Worm (Caenorhabditis elegans): ENCODE results near the gene pqn-65.

Gene pqn-65

DNA sequence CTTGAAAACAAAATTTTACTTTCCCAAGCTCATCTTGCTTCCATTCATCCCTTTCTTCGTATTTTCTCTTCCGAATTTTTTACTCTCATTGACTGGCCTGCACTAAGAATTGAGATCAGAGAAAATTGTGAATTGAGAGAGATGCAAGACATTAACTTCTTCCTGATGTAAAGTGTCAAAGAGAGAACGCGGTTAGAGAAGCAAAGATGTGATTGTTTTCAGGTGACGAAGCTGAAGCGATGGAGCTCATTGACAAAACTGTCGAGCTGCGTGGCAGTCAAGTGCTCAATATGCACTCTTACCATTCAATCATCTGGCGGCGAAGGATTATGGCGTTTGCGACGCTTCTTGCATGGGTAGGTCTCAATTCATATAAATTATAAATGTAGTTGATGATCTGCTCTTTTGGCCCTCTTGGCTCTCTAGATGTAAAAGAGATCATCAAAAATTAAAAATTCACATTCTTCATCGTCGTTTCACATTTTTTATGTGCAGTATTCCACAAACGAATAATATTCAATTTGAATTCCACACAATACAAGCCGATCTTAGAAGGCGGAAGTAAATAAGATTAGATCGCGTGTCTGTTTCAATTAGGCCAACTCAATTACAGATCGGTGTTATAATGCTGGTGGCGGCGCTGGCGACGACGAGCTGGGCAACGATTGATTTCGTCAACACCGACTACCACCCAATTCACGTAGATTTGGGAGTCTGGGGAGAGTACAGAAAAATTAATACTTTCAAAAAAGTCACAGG is 9.6 kb upstream of the pqn-65 start:
- TF ChIP-seq F57C9.4 (tag; optimal IDR thresholded peaks at IDR 0.05) (no peak), Y56A3A.18 (GFP tag; IDR thresholded peaks at IDR 0.05) (no peak), let-526 (GFP tag; IDR thresholded peaks at IDR 0.05) (no peak), dpff-1 (tag; optimal IDR thresholded peaks at IDR 0.05) (no peak)

DNA sequence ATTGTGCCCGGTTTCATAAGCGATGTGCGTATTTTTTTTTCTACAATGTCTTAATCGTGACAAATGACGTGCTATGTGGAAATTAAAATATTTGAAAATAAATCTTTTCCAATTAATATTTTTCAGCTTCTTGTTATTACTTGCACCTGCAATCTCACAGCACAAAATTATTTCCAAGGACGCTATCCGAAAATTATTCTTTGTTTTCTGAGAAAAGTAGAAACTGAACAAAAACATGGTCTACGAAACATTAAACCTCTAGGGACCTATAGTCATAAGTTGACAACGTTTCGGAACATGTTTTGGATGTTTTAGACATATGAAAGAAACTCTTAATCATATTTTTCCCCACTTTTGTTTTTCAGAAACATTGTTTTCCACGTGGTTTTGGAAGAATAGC is 8.9 kb upstream of the pqn-65 start:
- TF ChIP-seq snpc-3.4 (tag; optimal IDR thresholded peaks at IDR 0.05): no peak
- TF ChIP-seq mel-28 (tag; optimal IDR thresholded peaks at IDR 0.05; ENCODE audit: borderline replicate concordance): no peak
- TF ChIP-seq attf-6 (GFP tag; IDR thresholded peaks at IDR 0.05): no peak
- no peak for TF ChIP-seq nhr-90 (tag; optimal IDR thresholded peaks at IDR 0.05)
- TF ChIP-seq B0035.1 (tag; optimal IDR thresholded peaks at IDR 0.05): no peak

DNA sequence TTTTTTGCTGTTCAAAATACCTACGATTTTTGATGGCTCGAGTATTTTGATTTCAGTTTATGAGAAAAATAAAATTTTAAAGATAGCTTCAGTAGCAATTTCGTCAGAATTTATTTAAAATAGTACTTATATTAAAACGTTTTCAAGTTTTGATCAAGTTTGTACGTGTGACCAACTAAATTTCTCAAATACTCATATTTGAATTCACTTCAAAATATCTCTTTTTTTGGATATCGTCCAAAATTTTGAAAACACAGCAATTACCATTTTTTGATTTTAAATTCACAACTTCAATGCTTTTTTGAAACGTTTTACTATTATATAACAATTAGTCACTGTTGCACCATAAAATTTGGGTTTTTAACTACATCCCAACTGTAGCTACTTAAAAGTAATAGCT is 7.5 kb upstream of the pqn-65 start:
- no peak for TF ChIP-seq ceh-91 (GFP tag; IDR thresholded peaks at IDR 0.05)
- no peak for TF ChIP-seq F52B5.7 (tag; optimal IDR thresholded peaks at IDR 0.05)
- TF ChIP-seq attf-5 (GFP tag; optimal IDR thresholded peaks at IDR 0.05): no peak

DNA sequence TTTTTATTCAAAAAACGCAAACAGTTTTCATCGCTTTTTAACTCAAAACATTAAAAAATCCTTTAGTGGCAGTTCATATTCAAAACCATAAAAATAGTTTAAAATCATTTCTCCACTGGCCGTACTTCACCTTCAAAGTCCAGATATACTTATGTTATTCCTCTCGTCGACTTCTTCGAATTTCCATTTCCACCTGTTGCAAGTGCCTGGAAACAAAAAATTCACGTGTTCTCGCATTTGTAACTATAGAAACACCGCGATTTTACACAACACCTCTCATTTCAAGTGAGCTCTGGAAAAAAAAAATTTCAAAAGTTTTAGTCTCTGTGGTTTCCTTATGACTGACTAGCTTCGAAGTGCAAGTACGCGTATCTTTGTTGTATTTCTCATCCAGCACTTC is 5.6 kb upstream of the pqn-65 start:
- no peak for TF ChIP-seq F37B4.10 (GFP tag; IDR thresholded peaks at IDR 0.05)
- TF ChIP-seq lin-35 (GFP tag; optimal IDR thresholded peaks at IDR 0.05): no peak
- TF ChIP-seq attf-3 (GFP tag; conservative IDR thresholded peaks at IDR 0.05): no peak
- TF ChIP-seq hmg-1.2 (GFP tag; IDR thresholded peaks at IDR 0.05): no peak
- TF ChIP-seq F22D6.2 (tag; optimal IDR thresholded peaks at IDR 0.05): no peak
- TF ChIP-seq lin-54 (GFP tag; optimal IDR thresholded peaks at IDR 0.05): no peak
- TF ChIP-seq lin-26 (GFP tag; IDR thresholded peaks at IDR 0.05): no peak
- no peak for TF ChIP-seq B0336.3 (GFP tag; IDR thresholded peaks at IDR 0.05)
- TF ChIP-seq hsf-1 (GFP tag; IDR thresholded peaks at IDR 0.05): no peak
- no peak for TF ChIP-seq F57A8.1 (GFP tag; optimal IDR thresholded peaks at IDR 0.05)
- TF ChIP-seq let-526 (GFP tag; IDR thresholded peaks at IDR 0.05): no peak

DNA sequence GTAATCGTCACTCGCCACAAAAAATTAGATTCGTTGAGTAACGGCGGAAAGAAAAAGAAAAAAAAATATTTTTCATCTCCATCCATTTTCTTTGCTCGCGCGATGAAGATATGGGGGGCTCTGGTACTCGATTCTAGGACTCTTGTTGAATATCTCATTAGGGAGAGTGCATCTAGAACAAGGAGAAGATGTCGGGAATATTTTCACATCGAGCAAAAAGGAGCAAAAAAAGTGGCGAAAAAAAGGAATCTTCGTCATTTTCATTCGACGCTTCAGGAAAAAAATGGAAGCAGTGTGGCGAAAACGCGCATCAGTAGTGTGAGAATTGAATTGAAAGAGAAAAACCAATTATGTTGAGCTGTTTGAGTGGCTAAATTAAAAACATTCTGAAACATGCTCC is 4.3 kb upstream of the pqn-65 start:
- TF ChIP-seq F49E8.2 (tag; optimal IDR thresholded peaks at IDR 0.05; ENCODE audit: insufficient read depth): no peak
- no peak for TF ChIP-seq ceh-27 (GFP tag; optimal IDR thresholded peaks at IDR 0.05)
- no peak for TF ChIP-seq mcd-1 (GFP tag; IDR thresholded peaks at IDR 0.05)
- TF ChIP-seq F22D6.2 (tag; optimal IDR thresholded peaks at IDR 0.05): no peak
- TF ChIP-seq ztf-3 (GFP tag; optimal IDR thresholded peaks at IDR 0.05): no peak
- no peak for TF ChIP-seq C17E4.6 (GFP tag; IDR thresholded peaks at IDR 0.05)
- TF ChIP-seq F55B11.4 (tag; optimal IDR thresholded peaks at IDR 0.05; ENCODE audit: borderline replicate concordance, insufficient read depth): no peak

DNA sequence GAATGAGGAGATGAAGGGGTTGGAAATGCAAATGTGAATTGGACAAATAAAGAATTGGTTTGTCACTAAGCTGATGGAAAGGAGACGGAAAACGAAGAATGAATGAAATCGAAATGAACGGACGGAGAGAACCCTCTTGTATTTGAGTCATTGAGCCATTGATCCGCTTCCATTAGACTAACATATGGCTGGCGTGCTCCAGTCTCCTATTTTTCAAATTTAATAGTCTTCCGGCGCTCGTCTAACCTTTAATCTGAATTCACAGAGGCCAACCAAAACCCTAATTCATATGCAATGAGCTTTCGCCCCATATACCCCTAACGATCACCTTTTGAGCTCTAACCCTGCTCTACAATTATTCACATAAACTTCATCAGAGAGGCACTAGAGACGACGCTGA is 2.6 kb upstream of the pqn-65 start, which contains the start of gene C46C11.3:
C46C11.3 (plus strand) TSS at position 301 of the 400 bp plus-strand sequence.
- TF ChIP-seq nfya-2 (GFP tag; IDR thresholded peaks at IDR 0.05) (no peak), atf-7 (tag; optimal IDR thresholded peaks at IDR 0.05) (no peak), nhr-27 (tag; optimal IDR thresholded peaks at IDR 0.05) (no peak), bed-1 (GFP tag; IDR thresholded peaks at IDR 0.05) (no peak), Y67H2A.10 (GFP tag; conservative IDR thresholded peaks at IDR 0.05) (no peak), repo-1 (tag; optimal IDR thresholded peaks at IDR 0.05) (no peak), rpc-1 (optimal IDR thresholded peaks at IDR 0.05) (no peak), rpc-1 (tag; optimal IDR thresholded peaks at IDR 0.05) (no peak), ccch-3 (GFP tag; optimal IDR thresholded peaks at IDR 0.05) (no peak), bed-2 (GFP tag; IDR thresholded peaks at IDR 0.05) (no peak), cebp-1 (GFP tag; IDR thresholded peaks at IDR 0.05) (no peak), cebp-1 (tag; optimal IDR thresholded peaks at IDR 0.05) (no peak), pha-4 (tag; optimal IDR thresholded peaks at IDR 0.05) (no peak), ztf-25 (GFP tag; IDR thresholded peaks at IDR 0.05) (no peak)
